Fruit fly (Drosophila melanogaster) S2 (cell line): ENCODE measurements around the gene CG4914.

ENCODE experiments used
- CG8478 ChIP-seq: fragments of >200 bp; optimal IDR thresholded peaks from 2 replicates; lab custom pipeline; 2018
- CTCF ChIP-seq, 2 experiments: fragments of >200 bp; optimal IDR thresholded peaks; 2 replicates each; lab custom pipeline; 2018

DNA sequence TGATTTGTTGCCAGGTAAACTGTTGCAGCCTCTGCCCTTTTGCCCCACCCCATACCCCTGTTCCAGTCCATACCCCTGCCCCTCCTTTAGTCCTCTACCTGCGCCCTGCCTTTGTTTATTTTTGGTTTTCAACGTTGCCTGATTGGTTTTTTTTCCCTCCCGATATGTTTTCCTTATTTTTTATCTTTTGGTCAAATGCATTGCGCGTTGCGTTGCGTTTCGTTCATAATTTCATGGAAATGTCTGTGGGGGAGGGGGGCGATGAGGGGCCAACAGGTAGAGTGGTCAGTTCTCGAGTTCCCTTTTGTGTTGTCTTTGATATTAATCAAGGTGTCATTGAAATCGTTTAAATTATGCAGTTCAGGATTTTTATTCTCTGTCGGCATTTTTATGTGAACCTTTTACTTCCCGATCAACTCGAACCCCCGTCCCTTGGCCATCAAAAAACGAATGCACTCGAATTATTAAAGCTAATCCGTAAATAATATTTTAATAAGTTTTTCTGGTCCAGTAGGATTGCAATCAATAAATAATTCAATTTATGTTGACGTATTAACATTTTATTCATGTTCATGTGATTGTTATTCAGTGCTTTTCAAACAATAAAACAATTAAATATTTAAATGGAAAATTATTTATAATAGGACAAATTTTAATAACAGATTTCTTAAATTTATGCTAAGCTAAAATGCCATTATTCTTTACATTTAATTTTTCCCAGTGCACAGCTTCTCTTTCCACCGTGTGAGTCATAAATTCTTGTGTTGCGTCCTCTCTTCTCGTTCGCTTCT, 43.0 kb downstream of the CG4914 start:
- TF ChIP-seq CTCF (optimal IDR thresholded peaks at IDR 0.05; lab: Kevin White, UChicago) = no peak
- no peak for TF ChIP-seq CG8478 (lab: Kevin White, UChicago)
